Fruit fly (Drosophila melanogaster): ENCODE data around the gene CG3610.

- TF ChIP-seq Neu2 (GFP tag; optimal IDR thresholded peaks at IDR 0.05; ENCODE audit: borderline replicate concordance) (no peak), yki (optimal IDR thresholded peaks at IDR 0.05) (no peak), CG17568 (GFP tag; optimal IDR thresholded peaks at IDR 0.05) (no peak), slou (GFP tag; optimal IDR thresholded peaks at IDR 0.05) (no peak)
Observed at dm6 chr3R:14822954-14823353, 21.9 kb upstream of the CG3610 start.
